Fruit fly (Drosophila melanogaster) whole organism, embryonic: Measurements from ENCODE around the gene tst.
A peak's percentile ranks its signal among the peaks of the same experiment; 100 is the strongest.

Experiments used
- Aef1 ChIP-seq: fragments of 200-800 bp; sonication (Bioruptor generic); IDR thresholded peaks from 3 replicates; pipeline ENCODE4 v1.3.6; 2022; ENCODE audit warnings: missing biosample characterization, missing genetic modification characterization
- Atf3 ChIP-seq: fragments of 200-800 bp; sonication (Bioruptor generic); optimal IDR thresholded peaks from 3 replicates; lab custom pipeline; 2016; ENCODE audit warnings: missing biosample characterization, missing genetic modification characterization
- Awh ChIP-seq: fragments of 200-800 bp; sonication (Bioruptor generic); IDR thresholded peaks from 2 replicates; pipeline ENCODE4, ENCODE4 v1.3.6; 2022; ENCODE audit warnings: missing biosample characterization, missing genetic modification characterization
- CG10147 ChIP-seq: fragments of 200-800 bp; sonication (Bioruptor generic); optimal IDR thresholded peaks from 2 replicates; lab custom pipeline; 2019; ENCODE audit warnings: missing biosample characterization, mild to moderate bottlenecking, missing genetic modification characterization, moderate library complexity
- CG12744 ChIP-seq: fragments of 200-800 bp; sonication (Bioruptor generic); optimal IDR thresholded peaks from 2 replicates; lab custom pipeline; 2016; ENCODE audit warnings: missing biosample characterization, missing genetic modification characterization
- CG12769 ChIP-seq: fragments of 200-800 bp; sonication (Bioruptor generic); optimal IDR thresholded peaks from 2 replicates; lab custom pipeline; 2019; ENCODE audit warnings: missing biosample characterization, mild to moderate bottlenecking, missing genetic modification characterization, moderate library complexity
- CG14710 ChIP-seq: fragments of 200-800 bp; sonication (Bioruptor generic); optimal IDR thresholded peaks from 3 replicates; lab custom pipeline; 2019; ENCODE audit warnings: missing biosample characterization, mild to moderate bottlenecking, missing genetic modification characterization, moderate library complexity
- CG16863 ChIP-seq: fragments of 200-800 bp; sonication (Bioruptor generic); optimal IDR thresholded peaks from 3 replicates; lab custom pipeline; 2016; ENCODE audit warnings: missing biosample characterization, missing genetic modification characterization
- CG17328 ChIP-seq: fragments of 200-800 bp; sonication (Bioruptor generic); IDR thresholded peaks from 2 replicates; pipeline ENCODE4 v1.3.6; 2022; ENCODE audit warnings: missing biosample characterization, missing genetic modification characterization
- CG17829 ChIP-seq: fragments of 200-800 bp; optimal IDR thresholded peaks from 2 replicates; lab custom pipeline; 2019; ENCODE audit warnings: missing biosample characterization, mild to moderate bottlenecking, missing genetic modification characterization, moderate library complexity
- CG18262 ChIP-seq: fragments of 200-800 bp; optimal IDR thresholded peaks from 3 replicates; lab custom pipeline; 2019; ENCODE audit warnings: missing biosample characterization, mild to moderate bottlenecking, missing genetic modification characterization, moderate library complexity
- CG2712 ChIP-seq: fragments of 200-800 bp; optimal IDR thresholded peaks from 3 replicates; lab custom pipeline; 2019; ENCODE audit warnings: missing biosample characterization, mild to moderate bottlenecking, missing genetic modification characterization, moderate library complexity
- CG30403 ChIP-seq: fragments of 200-800 bp; sonication (Bioruptor generic); optimal IDR thresholded peaks from 3 replicates; lab custom pipeline; 2016; ENCODE audit warnings: missing biosample characterization, missing genetic modification characterization
- CG34422 ChIP-seq: fragments of 200-800 bp; sonication (Bioruptor generic); IDR thresholded peaks from 3 replicates; pipeline ENCODE4 v1.3.6; 2022; ENCODE audit warnings: missing biosample characterization, missing genetic modification characterization
- CG4707 ChIP-seq: fragments of 200-800 bp; sonication (Bioruptor generic); optimal IDR thresholded peaks from 2 replicates; lab custom pipeline; 2018; ENCODE audit warnings: missing biosample characterization, mild to moderate bottlenecking, missing genetic modification characterization, moderate library complexity
- CG6683 ChIP-seq: fragments of 200-800 bp; sonication (Bioruptor generic); optimal IDR thresholded peaks from 2 replicates; lab custom pipeline; 2017; ENCODE audit warnings: missing biosample characterization, mild to moderate bottlenecking, missing genetic modification characterization, missing genetic modification reagents
- CG7556 ChIP-seq: fragments of 200-800 bp; sonication (Bioruptor generic); optimal IDR thresholded peaks from 2 replicates; lab custom pipeline; 2017; ENCODE audit warnings: missing biosample characterization, mild to moderate bottlenecking, missing genetic modification characterization
- CG7963 ChIP-seq: fragments of 200-800 bp; sonication (Bioruptor generic); IDR thresholded peaks from 3 replicates; pipeline ENCODE4 v1.3.6; 2022; ENCODE audit warnings: missing biosample characterization, missing genetic modification characterization; ENCODE audit not compliant: partially characterized antibody
- CG8089 ChIP-seq: fragments of 200-800 bp; sonication (Bioruptor generic); optimal IDR thresholded peaks from 3 replicates; lab custom pipeline; 2016; ENCODE audit warnings: missing biosample characterization, missing genetic modification characterization
- CG8388 ChIP-seq: fragments of 200-800 bp; sonication (Bioruptor generic); optimal IDR thresholded peaks from 2 replicates; lab custom pipeline; 2019; ENCODE audit warnings: missing biosample characterization, mild to moderate bottlenecking, missing genetic modification characterization, moderate library complexity
- CkIIα-i1 ChIP-seq: fragments of 200-800 bp; sonication (Bioruptor generic); IDR thresholded peaks from 2 replicates; pipeline ENCODE4 v1.3.6; 2022; ENCODE audit warnings: missing biosample characterization, missing genetic modification characterization
- CoRest ChIP-seq: fragments of 200-800 bp; sonication (Bioruptor generic); optimal IDR thresholded peaks from 3 replicates; lab custom pipeline; 2018; ENCODE audit warnings: missing biosample characterization, mild to moderate bottlenecking, missing genetic modification characterization, moderate library complexity
- D ChIP-seq, 2 experiments: fragments of 200-800 bp in 1 of 2; fragments of >200 bp in 1 of 2; sonication (Bioruptor generic) in 1 of 2; optimal IDR thresholded peaks; 2 replicates in 1 of 2; 3 replicates in 1 of 2; lab custom pipeline; 2017; ENCODE audit warnings: mild to moderate bottlenecking in 1 of 2, missing biosample characterization in 1 of 2, missing genetic modification characterization in 1 of 2, missing genetic modification reagents in 1 of 2
- Dfd ChIP-seq, 2 experiments: fragments of >200 bp; optimal IDR thresholded peaks; 2 replicates each; lab custom pipeline; 2017; ENCODE audit warnings: missing biosample characterization in 2 of 2, missing genetic modification characterization in 2 of 2
- Gsc ChIP-seq: fragments of 200-800 bp; sonication (Bioruptor generic); IDR thresholded peaks from 2 replicates; pipeline ENCODE4 v1.3.6; 2022; ENCODE audit warnings: missing biosample characterization, missing genetic modification characterization
- HLH54F ChIP-seq: fragments of 200-800 bp; sonication (Bioruptor generic); optimal IDR thresholded peaks from 3 replicates; lab custom pipeline; 2016; ENCODE audit warnings: missing biosample characterization, missing genetic modification characterization
- Kr ChIP-seq: fragments of 200-800 bp; sonication (Bioruptor generic); optimal IDR thresholded peaks from 2 replicates; lab custom pipeline; 2017; ENCODE audit warnings: missing biosample characterization, mild to moderate bottlenecking, missing genetic modification characterization
- NK7.1 ChIP-seq: fragments of 200-800 bp; sonication (Bioruptor generic); optimal IDR thresholded peaks from 3 replicates; lab custom pipeline; 2016; ENCODE audit warnings: missing biosample characterization, missing genetic modification characterization
- NfI ChIP-seq: fragments of 200-800 bp; sonication (Bioruptor generic); optimal IDR thresholded peaks from 3 replicates; lab custom pipeline; 2018; ENCODE audit warnings: missing biosample characterization, mild to moderate bottlenecking, missing genetic modification characterization, moderate library complexity
- bowl ChIP-seq: fragments of 200-800 bp; sonication (Bioruptor generic); IDR thresholded peaks from 2 replicates; pipeline ENCODE4 v1.3.6; 2022; ENCODE audit warnings: missing biosample characterization, missing genetic modification characterization
- bsh ChIP-seq, 2 experiments: fragments of 200-800 bp; sonication (Bioruptor generic); optimal IDR thresholded peaks; 2 replicates each; lab custom pipeline; 2017 to 2018; ENCODE audit warnings: mild to moderate bottlenecking in 2 of 2, missing biosample characterization in 2 of 2, missing genetic modification characterization in 2 of 2, moderate library complexity in 1 of 2
- cg ChIP-seq: fragments of 200-800 bp; sonication (Bioruptor generic); optimal IDR thresholded peaks from 3 replicates; lab custom pipeline; 2019; ENCODE audit warnings: missing biosample characterization, mild to moderate bottlenecking, missing genetic modification characterization, moderate library complexity
- chinmo ChIP-seq: fragments of 200-800 bp; sonication (Bioruptor generic); IDR thresholded peaks from 4 replicates; pipeline ENCODE4 v1.3.6; 2022; ENCODE audit warnings: missing biosample characterization, missing genetic modification characterization; ENCODE audit not compliant: partially characterized antibody
- chm ChIP-seq: fragments of 200-800 bp; sonication (Bioruptor generic); IDR thresholded peaks from 2 replicates; pipeline ENCODE4 v1.3.6; 2022; ENCODE audit warnings: missing biosample characterization, missing genetic modification characterization
- disco-r ChIP-seq: fragments of 200-800 bp; sonication (Bioruptor generic); optimal IDR thresholded peaks from 2 replicates; lab custom pipeline; 2016; ENCODE audit warnings: missing biosample characterization, missing genetic modification characterization
- emc ChIP-seq: fragments of 200-800 bp; sonication (Bioruptor generic); optimal IDR thresholded peaks from 2 replicates; lab custom pipeline; 2016; ENCODE audit warnings: missing biosample characterization, missing genetic modification characterization
- fd3F ChIP-seq: fragments of 200-800 bp; sonication (Bioruptor generic); optimal IDR thresholded peaks from 2 replicates; lab custom pipeline; 2018; ENCODE audit warnings: missing biosample characterization, mild to moderate bottlenecking, missing genetic modification characterization, moderate library complexity
- fd96Cb ChIP-seq: fragments of 200-800 bp; sonication (Bioruptor generic); optimal IDR thresholded peaks from 2 replicates; lab custom pipeline; 2018; ENCODE audit warnings: missing biosample characterization, mild to moderate bottlenecking, missing genetic modification characterization, moderate library complexity
- gem ChIP-seq: fragments of 200-800 bp; sonication (Bioruptor generic); optimal IDR thresholded peaks from 2 replicates; lab custom pipeline; 2019; ENCODE audit warnings: missing biosample characterization, mild to moderate bottlenecking, missing genetic modification characterization, moderate library complexity
- gro ChIP-seq: fragments of 200-800 bp; sonication (Bioruptor generic); optimal IDR thresholded peaks from 2 replicates; lab custom pipeline; 2016; ENCODE audit warnings: missing biosample characterization, missing genetic modification characterization
- inv ChIP-seq: fragments of 200-800 bp; sonication (Bioruptor generic); IDR thresholded peaks from 2 replicates; pipeline ENCODE4 v1.3.6; 2022; ENCODE audit warnings: missing biosample characterization, missing genetic modification characterization; ENCODE audit not compliant: partially characterized antibody
- jing ChIP-seq: fragments of 200-800 bp; sonication (Bioruptor generic); optimal IDR thresholded peaks from 2 replicates; lab custom pipeline; 2018; ENCODE audit warnings: missing biosample characterization, mild to moderate bottlenecking, missing genetic modification characterization
- kni ChIP-seq: fragments of 200-800 bp; sonication (Bioruptor generic); optimal IDR thresholded peaks from 3 replicates; lab custom pipeline; 2017; ENCODE audit warnings: mild to moderate bottlenecking, missing biosample characterization, missing genetic modification reagents, missing genetic modification characterization
- nau ChIP-seq: fragments of 200-800 bp; sonication (Bioruptor generic); optimal IDR thresholded peaks from 3 replicates; lab custom pipeline; 2017; ENCODE audit warnings: missing biosample characterization, mild to moderate bottlenecking, missing genetic modification characterization, missing genetic modification reagents
- otp ChIP-seq: fragments of 200-800 bp; sonication (Bioruptor generic); IDR thresholded peaks from 3 replicates; pipeline ENCODE4, ENCODE4 v1.3.6; 2022; ENCODE audit warnings: missing biosample characterization, missing genetic modification characterization
- pum ChIP-seq: fragments of 200-800 bp; sonication (Bioruptor generic); optimal IDR thresholded peaks from 2 replicates; lab custom pipeline; 2016; ENCODE audit warnings: missing biosample characterization, missing genetic modification characterization
- repo ChIP-seq: fragments of 200-800 bp; sonication (Bioruptor generic); optimal IDR thresholded peaks from 2 replicates; lab custom pipeline; 2016; ENCODE audit warnings: missing biosample characterization, missing genetic modification characterization
- sens-2 ChIP-seq: fragments of 200-800 bp; sonication (Bioruptor generic); IDR thresholded peaks from 2 replicates; pipeline ENCODE4 v1.3.6; 2022; ENCODE audit warnings: missing biosample characterization, missing genetic modification characterization
- tup ChIP-seq: fragments of 200-800 bp; sonication (Bioruptor generic); optimal IDR thresholded peaks from 2 replicates; lab custom pipeline; 2016; ENCODE audit warnings: missing biosample characterization, mild to moderate bottlenecking, missing genetic modification characterization, moderate library complexity

The tst gene

dm6 chr3R:23726740-23727139 lies 45.9 kb downstream of the tst start (continued):
- TF ChIP-seq Kr (GFP tag; lab: Kevin White, UChicago) (no peak), chm (GFP tag; lab: Robert Waterston, UW) (peak; percentile 70; the same call in 1 of the 2 replicates), Dfd (GFP tag; optimal IDR thresholded peaks at IDR 0.05; lab: Kevin White, UChicago) (no peak), Atf3 (GFP tag; lab: Kevin White, UChicago) (no peak), fd3F (GFP tag; lab: Kevin White, UChicago) (peak; percentile 77), CG34422 (GFP tag; lab: Robert Waterston, UW) (no peak; the same call in 2 of the 3 replicates), D (optimal IDR thresholded peaks at IDR 0.05; lab: Kevin White, UChicago) (no peak), D (GFP tag; optimal IDR thresholded peaks at IDR 0.05; lab: Kevin White, UChicago) (peak; percentile 10), NK7.1 (GFP tag; lab: Kevin White, UChicago) (peak; percentile 42), bsh (GFP tag; optimal IDR thresholded peaks at IDR 0.05; lab: Kevin White, UChicago) (peak; percentile 15 to 69), gem (peak; percentile 88), repo (peak; percentile 13), otp (GFP tag; lab: Robert Waterston, UW) (peak; percentile 79; the same call in 2 of the 3 replicates), CG8089 (GFP tag; lab: Kevin White, UChicago) (peak; percentile 13), pum (GFP tag; lab: Kevin White, UChicago) (peak; percentile 47), inv (GFP tag; lab: Robert Waterston, UW) (no peak), disco-r (peak; percentile 45), CkIIα-i1 (no peak), chinmo (GFP tag; lab: Robert Waterston, UW) (0 out of 4 replicates have a peak, but pooled peaks have one; percentile 36), Aef1 (GFP tag; lab: Robert Waterston, UW) (peak; percentile 80), nau (GFP tag; lab: Kevin White, UChicago) (peak; percentile 60), kni (GFP tag; lab: Kevin White, UChicago) (no peak), Gsc (no peak), HLH54F (GFP tag; lab: Kevin White, UChicago) (peak; percentile 73), Awh (GFP tag; lab: Robert Waterston, UW) (0 out of 2 replicates have a peak, but pooled peaks have one; percentile 46), CG18262 (peak; percentile 65), sens-2 (GFP tag; lab: Robert Waterston, UW) (no peak), jing (peak; percentile 22), CG30403 (GFP tag; lab: Kevin White, UChicago) (peak; percentile 86), CG17328 (GFP tag; lab: Robert Waterston, UW) (peak; percentile 67), CG6683 (GFP tag; lab: Kevin White, UChicago) (peak; percentile 62), tup (GFP tag; lab: Kevin White, UChicago) (peak; percentile 40), fd96Cb (peak; percentile 49), gro (peak; percentile 66), CG8388 (GFP tag; lab: Kevin White, UChicago) (peak; percentile 31), CG14710 (peak; percentile 35), bowl (GFP tag; lab: Robert Waterston, UW) (0 out of 2 replicates have a peak, but pooled peaks have one; percentile 35), CG4707 (GFP tag; lab: Kevin White, UChicago) (no peak), emc (GFP tag; lab: Kevin White, UChicago) (no peak), CG16863 (GFP tag; lab: Kevin White, UChicago) (peak; percentile 50), CG12744 (peak; percentile 53), CG10147 (peak; percentile 86), cg (GFP tag; lab: Kevin White, UChicago) (no peak), NfI (GFP tag; lab: Kevin White, UChicago) (peak; percentile 65), CG7556 (GFP tag; lab: Kevin White, UChicago) (peak; percentile 82), CG7963 (no peak), CG2712 (tag; lab: Kevin White, UChicago) (peak; percentile 77), CoRest (tag; lab: Kevin White, UChicago) (peak; percentile 81), CG17829 (tag; lab: Kevin White, UChicago) (peak; percentile 75), CG12769 (tag; lab: Kevin White, UChicago) (peak; percentile 82)
